Fruit fly (Drosophila melanogaster) whole organism, embryonic: ENCODE results near the gene Mip.

ENCODE experiments used
- Aef1 ChIP-seq: fragments of 200-800 bp; sonication (Bioruptor generic); IDR thresholded peaks from 3 replicates; pipeline ENCODE4 v1.3.6; 2022; ENCODE audit warnings: missing biosample characterization, missing genetic modification characterization
- Awh ChIP-seq: fragments of 200-800 bp; sonication (Bioruptor generic); IDR thresholded peaks from 2 replicates; pipeline ENCODE4, ENCODE4 v1.3.6; 2022; ENCODE audit warnings: missing biosample characterization, missing genetic modification characterization
- BtbVII ChIP-seq: fragments of 200-800 bp; sonication (Bioruptor generic); optimal IDR thresholded peaks from 3 replicates; lab custom pipeline; 2017; ENCODE audit warnings: missing biosample characterization, mild to moderate bottlenecking, missing genetic modification characterization
- CG10543 ChIP-seq: fragments of 200-800 bp; sonication (Bioruptor generic); optimal IDR thresholded peaks from 3 replicates; lab custom pipeline; 2017; ENCODE audit warnings: missing biosample characterization, mild to moderate bottlenecking, missing genetic modification characterization, moderate library complexity
- CG10654 ChIP-seq: fragments of 200-800 bp; sonication (Bioruptor generic); optimal IDR thresholded peaks from 2 replicates; lab custom pipeline; 2016; ENCODE audit warnings: missing biosample characterization, missing genetic modification characterization
- CG13287 ChIP-seq: fragments of 200-800 bp; sonication (Bioruptor generic); IDR thresholded peaks from 2 replicates; pipeline ENCODE4 v1.3.6; 2022; ENCODE audit warnings: missing biosample characterization, missing genetic modification characterization; ENCODE audit not compliant: partially characterized antibody
- CG14860 ChIP-seq: fragments of 200-800 bp; sonication (Bioruptor generic); IDR thresholded peaks from 3 replicates; pipeline ENCODE4 v1.3.6; 2022; ENCODE audit warnings: missing biosample characterization, missing genetic modification characterization; ENCODE audit not compliant: partially characterized antibody
- CG14965 ChIP-seq: fragments of 200-800 bp; sonication (Bioruptor generic); optimal IDR thresholded peaks from 2 replicates; lab custom pipeline; 2016; ENCODE audit warnings: missing biosample characterization, missing genetic modification characterization, borderline replicate concordance
- CG15073 ChIP-seq: fragments of 200-800 bp; sonication (Bioruptor generic); optimal IDR thresholded peaks from 2 replicates; lab custom pipeline; 2016; ENCODE audit warnings: missing biosample characterization, missing genetic modification characterization
- CG16813 ChIP-seq: fragments of 200-800 bp; sonication (Bioruptor generic); IDR thresholded peaks from 3 replicates; pipeline ENCODE4 v1.3.6; 2022; ENCODE audit warnings: missing biosample characterization, missing genetic modification characterization; ENCODE audit not compliant: partially characterized antibody
- CG17328 ChIP-seq: fragments of 200-800 bp; sonication (Bioruptor generic); IDR thresholded peaks from 2 replicates; pipeline ENCODE4 v1.3.6; 2022; ENCODE audit warnings: missing biosample characterization, missing genetic modification characterization
- CG18619 ChIP-seq: fragments of 200-800 bp; sonication (Bioruptor generic); optimal IDR thresholded peaks from 3 replicates; lab custom pipeline; 2017; ENCODE audit warnings: missing biosample characterization, mild to moderate bottlenecking, missing genetic modification characterization
- CG33213 ChIP-seq: fragments of 200-800 bp; sonication (Bioruptor generic); optimal IDR thresholded peaks from 3 replicates; lab custom pipeline; 2016; ENCODE audit warnings: missing biosample characterization, missing genetic modification characterization
- CG42726 ChIP-seq: fragments of 200-800 bp; sonication (Bioruptor generic); IDR thresholded peaks from 2 replicates; pipeline ENCODE4 v1.3.6; 2022; ENCODE audit warnings: missing biosample characterization, missing genetic modification characterization; ENCODE audit not compliant: partially characterized antibody
- CG6175 ChIP-seq: fragments of 200-800 bp; sonication (Bioruptor generic); IDR thresholded peaks from 3 replicates; pipeline ENCODE4 v1.3.6; 2022; ENCODE audit warnings: missing biosample characterization, missing genetic modification characterization
- CG6272 ChIP-seq: fragments of 200-800 bp; sonication (Bioruptor generic); IDR thresholded peaks from 2 replicates; pipeline ENCODE4 v1.3.6; 2022; ENCODE audit warnings: missing biosample characterization, missing genetic modification characterization
- CG6689 ChIP-seq: fragments of 200-800 bp; sonication (Bioruptor generic); IDR thresholded peaks from 2 replicates; pipeline ENCODE4 v1.3.6; 2022; ENCODE audit warnings: missing biosample characterization, missing genetic modification characterization
- CG6765 ChIP-seq: fragments of 200-800 bp; sonication (Bioruptor generic); optimal IDR thresholded peaks from 3 replicates; lab custom pipeline; 2017; ENCODE audit warnings: missing biosample characterization, mild to moderate bottlenecking, missing genetic modification characterization
- CG7372 ChIP-seq: fragments of 200-800 bp; sonication (Bioruptor generic); IDR thresholded peaks from 2 replicates; pipeline ENCODE4 v1.3.6; 2022; ENCODE audit warnings: missing biosample characterization, missing genetic modification characterization
- CG7963 ChIP-seq: fragments of 200-800 bp; sonication (Bioruptor generic); IDR thresholded peaks from 3 replicates; pipeline ENCODE4 v1.3.6; 2022; ENCODE audit warnings: missing biosample characterization, missing genetic modification characterization; ENCODE audit not compliant: partially characterized antibody
- CG8765 ChIP-seq: fragments of 200-800 bp; sonication (Bioruptor generic); IDR thresholded peaks from 2 replicates; pipeline ENCODE4 v1.3.6; 2022; ENCODE audit warnings: missing biosample characterization, missing genetic modification characterization
- CG9817 ChIP-seq: fragments of 200-800 bp; sonication (Bioruptor generic); optimal IDR thresholded peaks from 2 replicates; lab custom pipeline; 2018; ENCODE audit warnings: missing biosample characterization, mild to moderate bottlenecking, missing genetic modification characterization, moderate library complexity
- Chrac-16 ChIP-seq: fragments of 200-800 bp; sonication (Bioruptor generic); optimal IDR thresholded peaks from 3 replicates; lab custom pipeline; 2016; ENCODE audit warnings: missing biosample characterization, missing genetic modification characterization
- Fer2 ChIP-seq: fragments of 200-800 bp; sonication (Bioruptor generic); optimal IDR thresholded peaks from 2 replicates; lab custom pipeline; 2018; ENCODE audit warnings: missing biosample characterization, mild to moderate bottlenecking, missing genetic modification characterization, moderate library complexity
- HLH4C ChIP-seq: fragments of 200-800 bp; sonication (Bioruptor generic); IDR thresholded peaks from 3 replicates; pipeline ENCODE4 v1.3.6; 2022; ENCODE audit warnings: missing biosample characterization, missing genetic modification characterization; ENCODE audit not compliant: partially characterized antibody
- Hr3 ChIP-seq: fragments of 200-800 bp; sonication (Bioruptor generic); optimal IDR thresholded peaks from 3 replicates; lab custom pipeline; 2016; ENCODE audit warnings: missing biosample characterization, missing genetic modification characterization
- Lhr ChIP-seq: fragments of 200-800 bp; sonication (Bioruptor generic); optimal IDR thresholded peaks from 3 replicates; lab custom pipeline; 2017; ENCODE audit warnings: mild to moderate bottlenecking, missing biosample characterization, missing genetic modification reagents, missing genetic modification characterization
- Mes4 ChIP-seq: fragments of 200-800 bp; sonication (Bioruptor generic); optimal IDR thresholded peaks from 2 replicates; lab custom pipeline; 2016; ENCODE audit warnings: missing biosample characterization, missing genetic modification characterization
- Ptx1 ChIP-seq: fragments of 200-800 bp; sonication (Bioruptor generic); IDR thresholded peaks from 2 replicates; pipeline ENCODE4 v1.3.6; 2022; ENCODE audit warnings: missing biosample characterization, missing genetic modification characterization
- Spps ChIP-seq: fragments of 200-800 bp; sonication (Bioruptor generic); optimal IDR thresholded peaks from 2 replicates; lab custom pipeline; 2018; ENCODE audit warnings: missing biosample characterization, mild to moderate bottlenecking, missing genetic modification characterization
- amos ChIP-seq: fragments of 200-800 bp; sonication (Bioruptor generic); IDR thresholded peaks from 2 replicates; pipeline ENCODE4 v1.3.6; 2022; ENCODE audit warnings: missing biosample characterization, missing genetic modification characterization; ENCODE audit not compliant: partially characterized antibody
- br ChIP-seq: fragments of >200 bp; optimal IDR thresholded peaks from 2 replicates; lab custom pipeline; 2017
- chinmo ChIP-seq: fragments of 200-800 bp; sonication (Bioruptor generic); IDR thresholded peaks from 4 replicates; pipeline ENCODE4 v1.3.6; 2022; ENCODE audit warnings: missing biosample characterization, missing genetic modification characterization; ENCODE audit not compliant: partially characterized antibody
- crp ChIP-seq, 2 experiments: fragments of 200-800 bp; sonication (Bioruptor generic); optimal IDR thresholded peaks; 2 replicates in 1 of 2; 3 replicates in 1 of 2; lab custom pipeline; 2017; ENCODE audit warnings: missing biosample characterization in 2 of 2, missing genetic modification characterization in 2 of 2, mild to moderate bottlenecking in 1 of 2, moderate library complexity in 1 of 2
- cwo ChIP-seq: fragments of 200-800 bp; sonication (Bioruptor generic); optimal IDR thresholded peaks from 3 replicates; lab custom pipeline; 2017; ENCODE audit warnings: missing biosample characterization, missing genetic modification characterization, mild to moderate bottlenecking, moderate library complexity, missing genetic modification reagents
- dmrt11E ChIP-seq: fragments of 200-800 bp; sonication (Bioruptor generic); optimal IDR thresholded peaks from 3 replicates; lab custom pipeline; 2018; ENCODE audit warnings: missing biosample characterization, mild to moderate bottlenecking, missing genetic modification characterization, moderate library complexity
- eyg ChIP-seq: fragments of 200-800 bp; sonication (Bioruptor generic); optimal IDR thresholded peaks from 3 replicates; lab custom pipeline; 2016; ENCODE audit warnings: missing biosample characterization, missing genetic modification characterization
- fru ChIP-seq: fragments of >200 bp; optimal IDR thresholded peaks from 2 replicates; lab custom pipeline; 2017
- gcm ChIP-seq: fragments of 200-800 bp; sonication (Bioruptor generic); optimal IDR thresholded peaks from 2 replicates; lab custom pipeline; 2019; ENCODE audit warnings: missing biosample characterization, mild to moderate bottlenecking, missing genetic modification characterization, moderate library complexity
- gem ChIP-seq: fragments of 200-800 bp; sonication (Bioruptor generic); optimal IDR thresholded peaks from 2 replicates; lab custom pipeline; 2019; ENCODE audit warnings: missing biosample characterization, mild to moderate bottlenecking, missing genetic modification characterization, moderate library complexity
- ind ChIP-seq: fragments of 200-800 bp; sonication (Bioruptor generic); optimal IDR thresholded peaks from 3 replicates; lab custom pipeline; 2016; ENCODE audit warnings: missing biosample characterization, missing genetic modification characterization
- otp ChIP-seq: fragments of 200-800 bp; sonication (Bioruptor generic); IDR thresholded peaks from 3 replicates; pipeline ENCODE4, ENCODE4 v1.3.6; 2022; ENCODE audit warnings: missing biosample characterization, missing genetic modification characterization
- rib ChIP-seq: fragments of 200-800 bp; sonication (Bioruptor generic); IDR thresholded peaks from 2 replicates; pipeline ENCODE4 v1.3.6; 2022; ENCODE audit warnings: missing biosample characterization, missing genetic modification characterization
- row ChIP-seq: fragments of 200-800 bp; sonication (Bioruptor generic); IDR thresholded peaks from 3 replicates; pipeline ENCODE4 v1.3.6; 2022; ENCODE audit warnings: missing biosample characterization, missing genetic modification characterization
- schlank ChIP-seq: fragments of 200-800 bp; sonication (Bioruptor generic); optimal IDR thresholded peaks from 2 replicates; lab custom pipeline; 2018; ENCODE audit warnings: missing biosample characterization, mild to moderate bottlenecking, missing genetic modification characterization
- sima ChIP-seq: fragments of 200-800 bp; sonication (Bioruptor generic); optimal IDR thresholded peaks from 2 replicates; lab custom pipeline; 2016; ENCODE audit warnings: missing biosample characterization, missing genetic modification characterization
- slbo ChIP-seq: fragments of 200-800 bp; sonication (Bioruptor generic); IDR thresholded peaks from 2 replicates; pipeline ENCODE4 v1.3.6; 2022; ENCODE audit warnings: missing biosample characterization, missing genetic modification characterization
- sqz ChIP-seq: fragments of 200-800 bp; sonication (Bioruptor generic); optimal IDR thresholded peaks from 3 replicates; lab custom pipeline; 2018; ENCODE audit warnings: missing biosample characterization, mild to moderate bottlenecking, missing genetic modification characterization
- ssp ChIP-seq: fragments of 200-800 bp; sonication (Bioruptor generic); IDR thresholded peaks from 2 replicates; pipeline ENCODE4 v1.3.6; 2022; ENCODE audit warnings: missing biosample characterization, missing genetic modification characterization
- toy ChIP-seq: fragments of 200-800 bp; sonication (Bioruptor generic); IDR thresholded peaks from 2 replicates; pipeline ENCODE4 v1.3.6; 2022; ENCODE audit warnings: missing biosample characterization, missing genetic modification characterization
- usp ChIP-seq: fragments of >200 bp; optimal IDR thresholded peaks from 2 replicates; lab custom pipeline; 2017; ENCODE audit warnings: missing biosample characterization, missing genetic modification characterization
- yki ChIP-seq: fragments of >200 bp; optimal IDR thresholded peaks from 3 replicates; lab custom pipeline; 2018

The Mip gene

dm6 chr3L:17381990-17382389 lies 32.5 kb upstream of the Mip start:
- peak; percentile 91 for TF ChIP-seq gcm
- TF ChIP-seq eyg, result no peak
- no peak for TF ChIP-seq sqz (GFP tag; lab: Kevin White, UChicago)
- no peak for TF ChIP-seq slbo
- TF ChIP-seq toy, result no peak
- TF ChIP-seq CG42726 (GFP tag; lab: Robert Waterston, UW), result no peak
- TF ChIP-seq CG18619 (GFP tag; lab: Kevin White, UChicago), result no peak
- no peak for TF ChIP-seq CG10654
- 0 out of 2 replicates have a peak, but pooled peaks have one; percentile 7 for TF ChIP-seq ssp (GFP tag; lab: Robert Waterston, UW)
- no peak for TF ChIP-seq CG13287
- no peak for TF ChIP-seq amos (GFP tag; lab: Robert Waterston, UW)
- TF ChIP-seq Mes4 (GFP tag; lab: Kevin White, UChicago), result no peak
- TF ChIP-seq CG9817 (tag; lab: Kevin White, UChicago), result no peak
- TF ChIP-seq, all 482 proteins: peak for 2

- TF ChIP-seq dmrt11E (tag; lab: Kevin White, UChicago), result no peak
- TF ChIP-seq CG8765 (GFP tag; lab: Robert Waterston, UW), result 0 out of 2 replicates have a peak, but pooled peaks have one; percentile 21
- no peak for TF ChIP-seq Hr3 (GFP tag; lab: Kevin White, UChicago)
- no peak for TF ChIP-seq crp (GFP tag; optimal IDR thresholded peaks at IDR 0.05; lab: Kevin White, UChicago)
- no peak for TF ChIP-seq CG17328
- TF ChIP-seq BtbVII, result no peak
- no peak for TF ChIP-seq CG7963 (GFP tag; lab: Robert Waterston, UW)
- no peak for TF ChIP-seq cwo (GFP tag; lab: Kevin White, UChicago)
- no peak for TF ChIP-seq Chrac-16 (GFP tag; lab: Kevin White, UChicago)
- TF ChIP-seq CG14965 (GFP tag; lab: Kevin White, UChicago), result no peak
- no peak for TF ChIP-seq HLH4C (GFP tag; lab: Robert Waterston, UW)
- no peak for TF ChIP-seq fru (lab: Kevin White, UChicago)
- no peak for TF ChIP-seq CG7372
- TF ChIP-seq CG6272, result no peak
- no peak for TF ChIP-seq sima (GFP tag; lab: Kevin White, UChicago)
- no peak for TF ChIP-seq ind (GFP tag; lab: Kevin White, UChicago)
- TF ChIP-seq CG14860 (GFP tag; lab: Robert Waterston, UW), result no peak
- no peak for TF ChIP-seq CG16813 (GFP tag; lab: Robert Waterston, UW)
- TF ChIP-seq row (GFP tag; lab: Robert Waterston, UW), result no peak
- TF ChIP-seq otp (GFP tag; lab: Robert Waterston, UW), result peak; percentile 22; the same call in 1 of the 3 replicates
- TF ChIP-seq CG6175 (GFP tag; lab: Robert Waterston, UW), result 0 out of 3 replicates have a peak, but pooled peaks have one; percentile 44
- TF ChIP-seq schlank (tag; lab: Kevin White, UChicago), result no peak
- TF ChIP-seq chinmo (GFP tag; lab: Robert Waterston, UW), result peak; percentile 97
- TF ChIP-seq Awh (GFP tag; lab: Robert Waterston, UW), result 0 out of 2 replicates have a peak, but pooled peaks have one; percentile 7
- no peak for TF ChIP-seq Lhr
- peak; percentile 76 for TF ChIP-seq rib (GFP tag; lab: Robert Waterston, UW)
- no peak for TF ChIP-seq CG33213
- TF ChIP-seq CG6689 (GFP tag; lab: Robert Waterston, UW), result no peak
- no peak for TF ChIP-seq CG6765 (GFP tag; lab: Kevin White, UChicago)
- no peak for TF ChIP-seq Fer2 (tag; lab: Kevin White, UChicago)
- no peak for TF ChIP-seq usp (GFP tag; lab: Kevin White, UChicago)
- TF ChIP-seq Aef1 (GFP tag; lab: Robert Waterston, UW), result peak; percentile 12; the same call in 1 of the 3 replicates
- peak; percentile 22 for TF ChIP-seq CG15073 (GFP tag; lab: Kevin White, UChicago)
- TF ChIP-seq gem (tag; lab: Kevin White, UChicago), result no peak
- no peak for TF ChIP-seq Ptx1 (GFP tag; lab: Robert Waterston, UW)
- TF ChIP-seq yki, result no peak
- no peak for TF ChIP-seq br (lab: Kevin White, UChicago)
- no peak for TF ChIP-seq Spps
- TF ChIP-seq CG10543 (GFP tag; lab: Kevin White, UChicago), result peak; percentile 15
Measured at dm6 chr3L:17379311-17379710, 29.8 kb upstream of the Mip start, which contains the start of gene Cad74A. Gene Cad74A (minus strand): TSS chr3L:17379530.
